Fruit fly (Drosophila melanogaster) whole organism, embryonic: ENCODE measurements around the gene Set2.

Experiments
- Aef1 ChIP-seq: fragments of 200-800 bp; sonication (Bioruptor generic); IDR thresholded peaks from 3 replicates; pipeline ENCODE4 v1.3.6; 2022; ENCODE audit warnings: missing biosample characterization, missing genetic modification characterization
- CG10209 ChIP-seq: fragments of 200-800 bp; sonication (Bioruptor generic); optimal IDR thresholded peaks from 3 replicates; lab custom pipeline; 2017; ENCODE audit warnings: missing biosample characterization, mild to moderate bottlenecking, missing genetic modification characterization, missing genetic modification reagents
- CG1024 ChIP-seq: fragments of 200-800 bp; sonication (Bioruptor generic); IDR thresholded peaks from 2 replicates; pipeline ENCODE4 v1.3.6; 2022; ENCODE audit warnings: missing biosample characterization, missing genetic modification characterization
- CG10979 ChIP-seq: fragments of 200-800 bp; sonication (Bioruptor generic); optimal IDR thresholded peaks from 2 replicates; lab custom pipeline; 2018; ENCODE audit warnings: missing biosample characterization, mild to moderate bottlenecking, missing genetic modification characterization, moderate library complexity
- CG11504 ChIP-seq: fragments of 200-800 bp; sonication (Bioruptor generic); optimal IDR thresholded peaks from 3 replicates; lab custom pipeline; 2019; ENCODE audit warnings: missing biosample characterization, mild to moderate bottlenecking, missing genetic modification characterization, moderate library complexity
- CG12299 ChIP-seq: fragments of 200-800 bp; sonication (Bioruptor generic); optimal IDR thresholded peaks from 2 replicates; lab custom pipeline; 2018; ENCODE audit warnings: missing biosample characterization, mild to moderate bottlenecking, missing genetic modification characterization
- CG1233 ChIP-seq: fragments of 200-800 bp; sonication (Bioruptor generic); optimal IDR thresholded peaks from 4 replicates; lab custom pipeline; 2018; ENCODE audit warnings: missing biosample characterization, mild to moderate bottlenecking, missing genetic modification characterization
- CG13123 ChIP-seq: fragments of 200-800 bp; sonication (Bioruptor generic); optimal IDR thresholded peaks from 2 replicates; lab custom pipeline; 2016; ENCODE audit warnings: missing biosample characterization, missing genetic modification characterization
- CG13287 ChIP-seq: fragments of 200-800 bp; sonication (Bioruptor generic); IDR thresholded peaks from 2 replicates; pipeline ENCODE4 v1.3.6; 2022; ENCODE audit warnings: missing biosample characterization, missing genetic modification characterization; ENCODE audit not compliant: partially characterized antibody
- CG13624 ChIP-seq: fragments of 200-800 bp; sonication (Bioruptor generic); optimal IDR thresholded peaks from 2 replicates; lab custom pipeline; 2016; ENCODE audit warnings: missing biosample characterization, missing genetic modification characterization
- CG17186 ChIP-seq: fragments of 200-800 bp; sonication (Bioruptor generic); optimal IDR thresholded peaks from 3 replicates; lab custom pipeline; 2017; ENCODE audit warnings: missing biosample characterization, missing genetic modification reagents, missing genetic modification characterization
- CG17612 ChIP-seq: fragments of 200-800 bp; sonication (Bioruptor generic); IDR thresholded peaks from 2 replicates; pipeline ENCODE4 v1.3.6; 2022; ENCODE audit warnings: missing biosample characterization, missing genetic modification characterization
- CG30431 ChIP-seq: fragments of 200-800 bp; sonication (Bioruptor generic); optimal IDR thresholded peaks from 2 replicates; lab custom pipeline; 2017; ENCODE audit warnings: missing biosample characterization, missing genetic modification characterization
- CG32767 ChIP-seq: fragments of 200-800 bp; sonication (Bioruptor generic); IDR thresholded peaks from 2 replicates; pipeline ENCODE4 v1.3.6; 2022; ENCODE audit warnings: missing biosample characterization, missing genetic modification characterization
- CG33213 ChIP-seq: fragments of 200-800 bp; sonication (Bioruptor generic); optimal IDR thresholded peaks from 3 replicates; lab custom pipeline; 2016; ENCODE audit warnings: missing biosample characterization, missing genetic modification characterization
- CG8765 ChIP-seq: fragments of 200-800 bp; sonication (Bioruptor generic); IDR thresholded peaks from 2 replicates; pipeline ENCODE4 v1.3.6; 2022; ENCODE audit warnings: missing biosample characterization, missing genetic modification characterization
- CG9437 ChIP-seq: fragments of 200-800 bp; sonication (Bioruptor generic); optimal IDR thresholded peaks from 2 replicates; lab custom pipeline; 2018; ENCODE audit warnings: missing biosample characterization, mild to moderate bottlenecking, missing genetic modification characterization
- Dref ChIP-seq: fragments of 200-800 bp; sonication (Bioruptor generic); IDR thresholded peaks from 2 replicates; pipeline ENCODE4 v1.3.6; 2022; ENCODE audit warnings: missing biosample characterization, missing genetic modification characterization
- Elba2 ChIP-seq: fragments of 200-800 bp; sonication (Bioruptor generic); optimal IDR thresholded peaks from 3 replicates; lab custom pipeline; 2016; ENCODE audit warnings: missing biosample characterization, missing genetic modification characterization
- Ets97D ChIP-seq: fragments of 200-800 bp; sonication (Bioruptor generic); optimal IDR thresholded peaks from 3 replicates; lab custom pipeline; 2016; ENCODE audit warnings: missing biosample characterization, missing genetic modification characterization
- H15 ChIP-seq: fragments of 200-800 bp; sonication (Bioruptor generic); IDR thresholded peaks from 3 replicates; pipeline ENCODE4 v1.3.6; 2022; ENCODE audit warnings: missing biosample characterization, missing genetic modification characterization
- HHEX ChIP-seq: fragments of 200-800 bp; sonication (Bioruptor generic); optimal IDR thresholded peaks from 3 replicates; lab custom pipeline; 2017; ENCODE audit warnings: missing biosample characterization, mild to moderate bottlenecking, missing genetic modification characterization, missing genetic modification reagents
- HmgD ChIP-seq: fragments of 200-800 bp; sonication (Bioruptor generic); optimal IDR thresholded peaks from 3 replicates; lab custom pipeline; 2016; ENCODE audit warnings: missing biosample characterization, missing genetic modification characterization
- Lpt ChIP-seq: fragments of >200 bp; optimal IDR thresholded peaks from 2 replicates; lab custom pipeline; 2018; ENCODE audit warnings: missing biosample characterization, missing genetic modification characterization
- NC2α ChIP-seq: fragments of 200-800 bp; sonication (Bioruptor generic); optimal IDR thresholded peaks from 2 replicates; lab custom pipeline; 2016; ENCODE audit warnings: missing biosample characterization, missing genetic modification characterization
- Nf-YC ChIP-seq: fragments of 200-800 bp; optimal IDR thresholded peaks from 3 replicates; lab custom pipeline; 2019; ENCODE audit warnings: missing biosample characterization, mild to moderate bottlenecking, missing genetic modification characterization, moderate library complexity
- Pdp1 ChIP-seq, 2 experiments: fragments of 200-800 bp; sonication (Bioruptor generic); optimal IDR thresholded peaks; 3 replicates each; lab custom pipeline; 2016; ENCODE audit warnings: missing biosample characterization in 2 of 2, missing genetic modification characterization in 2 of 2, mild to moderate bottlenecking in 1 of 2, moderate library complexity in 1 of 2
- Sin3A ChIP-seq: fragments of >200 bp; optimal IDR thresholded peaks from 2 replicates; lab custom pipeline; 2018
- Trl ChIP-seq, 3 experiments: fragments of >200 bp in 2 of 3; fragments of 200-800 bp in 1 of 3; sonication (Bioruptor generic) in 1 of 3; optimal IDR thresholded peaks; 2 replicates in 1 of 3; 3 replicates in 2 of 3; lab custom pipeline; 2016 to 2017; ENCODE audit warnings: missing biosample characterization in 1 of 3, missing genetic modification characterization in 1 of 3
- ap ChIP-seq: fragments of 200-800 bp; sonication (Bioruptor generic); IDR thresholded peaks from 2 replicates; pipeline ENCODE4 v1.3.6; 2022; ENCODE audit warnings: missing biosample characterization, missing genetic modification characterization
- bigmax ChIP-seq: fragments of 200-800 bp; sonication (Bioruptor generic); optimal IDR thresholded peaks from 2 replicates; lab custom pipeline; 2018; ENCODE audit warnings: missing biosample characterization, mild to moderate bottlenecking, missing genetic modification characterization
- cas ChIP-seq: fragments of 200-800 bp; sonication (Bioruptor generic); IDR thresholded peaks from 2 replicates; pipeline ENCODE4 v1.3.6; 2022; ENCODE audit warnings: missing biosample characterization, missing genetic modification characterization
- ci ChIP-seq: fragments of 200-800 bp; sonication (Bioruptor generic); IDR thresholded peaks from 3 replicates; pipeline ENCODE4 v1.3.6; 2022; ENCODE audit warnings: missing biosample characterization, missing genetic modification characterization
- crc ChIP-seq: fragments of 200-800 bp; sonication (Bioruptor generic); optimal IDR thresholded peaks from 2 replicates; lab custom pipeline; 2016; ENCODE audit warnings: missing biosample characterization, missing genetic modification characterization
- eve ChIP-seq, 2 experiments: fragments of >200 bp; optimal IDR thresholded peaks; 2 replicates each; lab custom pipeline; 2017; ENCODE audit warnings: missing biosample characterization in 2 of 2, missing genetic modification characterization in 2 of 2
- ham ChIP-seq: fragments of 200-800 bp; sonication (Bioruptor generic); IDR thresholded peaks from 2 replicates; pipeline ENCODE4 v1.3.6; 2022; ENCODE audit warnings: missing biosample characterization, missing genetic modification characterization
- hbn ChIP-seq: fragments of 200-800 bp; sonication (Bioruptor generic); IDR thresholded peaks from 2 replicates; pipeline ENCODE4 v1.3.6; 2022; ENCODE audit warnings: missing biosample characterization, missing genetic modification characterization; ENCODE audit not compliant: partially characterized antibody
- insv ChIP-seq, 2 experiments: fragments of 200-800 bp; sonication (Bioruptor generic); optimal IDR thresholded peaks; 3 replicates each; lab custom pipeline; 2016 to 2018; ENCODE audit warnings: missing biosample characterization in 2 of 2, missing genetic modification characterization in 2 of 2
- knrl ChIP-seq: fragments of 200-800 bp; sonication (Bioruptor generic); IDR thresholded peaks from 3 replicates; pipeline ENCODE4 v1.3.6; 2022; ENCODE audit warnings: missing biosample characterization, missing genetic modification characterization; ENCODE audit not compliant: partially characterized antibody
- lilli ChIP-seq: fragments of 200-800 bp; sonication (Bioruptor generic); optimal IDR thresholded peaks from 3 replicates; lab custom pipeline; 2016; ENCODE audit warnings: missing biosample characterization, missing genetic modification characterization
- maf-S ChIP-seq: fragments of 200-800 bp; sonication (Bioruptor generic); optimal IDR thresholded peaks from 2 replicates; lab custom pipeline; 2016; ENCODE audit warnings: missing biosample characterization, missing genetic modification characterization
- pb ChIP-seq: fragments of 200-800 bp; sonication (Bioruptor generic); optimal IDR thresholded peaks from 3 replicates; lab custom pipeline; 2016; ENCODE audit warnings: missing biosample characterization, missing genetic modification characterization
- pnt ChIP-seq: fragments of 200-800 bp; sonication (Bioruptor generic); optimal IDR thresholded peaks from 3 replicates; lab custom pipeline; 2016; ENCODE audit warnings: missing biosample characterization, missing genetic modification characterization
- psq ChIP-seq: fragments of 200-800 bp; sonication (Bioruptor generic); optimal IDR thresholded peaks from 2 replicates; lab custom pipeline; 2017; ENCODE audit warnings: missing biosample characterization, missing genetic modification characterization
- pzg ChIP-seq: fragments of 200-800 bp; sonication (Bioruptor generic); optimal IDR thresholded peaks from 3 replicates; lab custom pipeline; 2018; ENCODE audit warnings: missing biosample characterization, mild to moderate bottlenecking, missing genetic modification characterization, moderate library complexity
- sug ChIP-seq: fragments of 200-800 bp; optimal IDR thresholded peaks from 2 replicates; lab custom pipeline; 2019; ENCODE audit warnings: missing biosample characterization, mild to moderate bottlenecking, missing genetic modification characterization, moderate library complexity
- twi ChIP-seq: fragments of 200-800 bp; optimal IDR thresholded peaks from 2 replicates; lab custom pipeline; 2019; ENCODE audit warnings: missing biosample characterization, mild to moderate bottlenecking, missing genetic modification characterization, moderate library complexity
- usp ChIP-seq: fragments of >200 bp; optimal IDR thresholded peaks from 2 replicates; lab custom pipeline; 2017; ENCODE audit warnings: missing biosample characterization, missing genetic modification characterization
- z ChIP-seq: fragments of 200-800 bp; sonication (Bioruptor generic); IDR thresholded peaks from 3 replicates; pipeline ENCODE4 v1.3.6; 2022; ENCODE audit warnings: missing biosample characterization, missing genetic modification characterization
- zfh2 ChIP-seq: fragments of 200-800 bp; sonication (Bioruptor generic); optimal IDR thresholded peaks from 2 replicates; lab custom pipeline; 2016; ENCODE audit warnings: missing biosample characterization, missing genetic modification characterization

Set2 gene

dm6 chrX:13412941-13413613 is at the start of gene Set2, which contains the start of gene CG1998:
Gene Set2, plus strand, starts transcription at chrX:13413242.
Gene CG1998, minus strand, starts transcription at chrX:13413074.
- TF ChIP-seq pnt (GFP tag; lab: Kevin White, UChicago): peak; percentile 1
- peak; percentile 26 for TF ChIP-seq NC2α (GFP tag; lab: Kevin White, UChicago)
- peak; percentile 43 for TF ChIP-seq bigmax
- TF ChIP-seq twi: no peak
- peak; percentile 55 for TF ChIP-seq Nf-YC (tag; lab: Kevin White, UChicago)
- TF ChIP-seq CG12299: no peak
- TF ChIP-seq CG17186: peak; percentile 68
- TF ChIP-seq maf-S (GFP tag; lab: Kevin White, UChicago): no peak
- TF ChIP-seq psq (GFP tag; lab: Kevin White, UChicago): no peak
- TF ChIP-seq CG9437 (GFP tag; lab: Kevin White, UChicago): peak; percentile 65
- TF ChIP-seq Lpt (GFP tag; lab: Kevin White, UChicago): no peak
- no peak for TF ChIP-seq CG10979 (tag; lab: Kevin White, UChicago)
- TF ChIP-seq sug: no peak
- TF ChIP-seq CG10209: no peak
- peak; percentile 34; the same call in 1 of the 2 replicates for TF ChIP-seq hbn (GFP tag; lab: Robert Waterston, UW)
- TF ChIP-seq Ets97D (GFP tag; lab: Kevin White, UChicago): peak; percentile 92
- no peak for TF ChIP-seq usp
- TF ChIP-seq ci (GFP tag; lab: Robert Waterston, UW): peak; percentile 72
- TF ChIP-seq CG1024 (GFP tag; lab: Robert Waterston, UW): no peak
- no peak for TF ChIP-seq ap
- no peak for TF ChIP-seq CG30431
- no peak for TF ChIP-seq crc (GFP tag; lab: Kevin White, UChicago)
- peak; percentile 67 for TF ChIP-seq Elba2 (GFP tag; lab: Kevin White, UChicago)
- no peak for TF ChIP-seq ham
- TF ChIP-seq eve (GFP tag; optimal IDR thresholded peaks at IDR 0.05; lab: Kevin White, UChicago): no peak
- TF ChIP-seq CG13287 (GFP tag; lab: Robert Waterston, UW): peak; percentile 63; the same call in 1 of the 2 replicates
- TF ChIP-seq Dref (GFP tag; lab: Robert Waterston, UW): peak; percentile 60
- TF ChIP-seq Pdp1 (GFP tag; optimal IDR thresholded peaks at IDR 0.05; lab: Kevin White, UChicago): peak in 1 of 2 experiments; percentile 64
- TF ChIP-seq CG13624 (GFP tag; lab: Kevin White, UChicago): peak; percentile 57
- TF ChIP-seq Trl (optimal IDR thresholded peaks at IDR 0.05; lab: Kevin White, UChicago): peak in 1 of 2 experiments; percentile 61
- peak; percentile 27 for TF ChIP-seq Trl (GFP tag; optimal IDR thresholded peaks at IDR 0.05; lab: Kevin White, UChicago)
- no peak for TF ChIP-seq HHEX (GFP tag; lab: Kevin White, UChicago)
- TF ChIP-seq CG17612 (GFP tag; lab: Robert Waterston, UW): no peak
- peak in 1 of 2 experiments; percentile 74 for TF ChIP-seq insv (GFP tag; optimal IDR thresholded peaks at IDR 0.05; lab: Kevin White, UChicago)
- peak; percentile 3 for TF ChIP-seq CG1233 (GFP tag; lab: Kevin White, UChicago)
- no peak for TF ChIP-seq pb
- TF ChIP-seq knrl (GFP tag; lab: Robert Waterston, UW): peak; percentile 56; the same call in 2 of the 3 replicates
- TF ChIP-seq CG13123 (GFP tag; lab: Kevin White, UChicago): no peak
- no peak for TF ChIP-seq CG11504 (tag; lab: Kevin White, UChicago)
- no peak for TF ChIP-seq cas (GFP tag; lab: Robert Waterston, UW)
- no peak for TF ChIP-seq lilli (GFP tag; lab: Kevin White, UChicago)
- 0 out of 2 replicates have a peak, but pooled peaks have one; percentile 45 for TF ChIP-seq CG32767
- 0 out of 3 replicates have a peak, but pooled peaks have one; percentile 10 for TF ChIP-seq Aef1 (GFP tag; lab: Robert Waterston, UW)
- TF ChIP-seq HmgD (GFP tag; lab: Kevin White, UChicago): peak; percentile 69
- no peak for TF ChIP-seq H15 (GFP tag; lab: Robert Waterston, UW)
- peak; percentile 98 for TF ChIP-seq pzg (GFP tag; lab: Kevin White, UChicago)
- no peak for TF ChIP-seq z (GFP tag; lab: Robert Waterston, UW)
- TF ChIP-seq zfh2: peak; percentile 19
- TF ChIP-seq Sin3A (lab: Kevin White, UChicago): peak; percentile 15
- no peak for TF ChIP-seq CG8765 (GFP tag; lab: Robert Waterston, UW)
- TF ChIP-seq CG33213 (GFP tag; lab: Kevin White, UChicago): peak; percentile 67
